Worm (Caenorhabditis elegans) whole organism, L3 larva: ENCODE results near the gene let-756.

Experiments
- R02D3.7 ChIP-seq: fragments of 150-350 bp; optimal IDR thresholded peaks from 2 replicates; lab custom pipeline; 2014; ENCODE audit warnings: missing biosample characterization, missing genetic modification characterization
- ZK546.5 ChIP-seq: sonication (generic microtip); optimal IDR thresholded peaks from 2 replicates; lab custom pipeline; 2017; ENCODE audit warnings: missing biosample characterization, missing genetic modification characterization
- aly-2 ChIP-seq: fragments of 150-350 bp; optimal IDR thresholded peaks from 2 replicates; lab custom pipeline; 2014; ENCODE audit warnings: missing biosample characterization, missing genetic modification characterization
- ama-1 ChIP-seq: fragments of 150-350 bp; optimal IDR thresholded peaks from 2 replicates; lab custom pipeline; 2018
- ceh-16 ChIP-seq: sonication (generic microtip); optimal IDR thresholded peaks from 2 replicates; lab custom pipeline; 2017; ENCODE audit warnings: missing biosample characterization, missing genetic modification characterization
- ceh-28 ChIP-seq: fragments of 150-350 bp; optimal IDR thresholded peaks from 2 replicates; lab custom pipeline; 2014; ENCODE audit warnings: missing biosample characterization, missing genetic modification reagents, missing genetic modification characterization
- ceh-9 ChIP-seq: sonication (generic microtip); optimal IDR thresholded peaks from 2 replicates; lab custom pipeline; 2018; ENCODE audit warnings: missing biosample characterization, missing genetic modification characterization
- daf-12 ChIP-seq: fragments of 150-350 bp; optimal IDR thresholded peaks from 2 replicates; lab custom pipeline; 2014; ENCODE audit warnings: missing biosample characterization, missing genetic modification reagents, missing genetic modification characterization
- egl-27 ChIP-seq: sonication (generic microtip); optimal IDR thresholded peaks from 4 replicates; lab custom pipeline; 2017; ENCODE audit warnings: missing biosample characterization, missing genetic modification reagents, missing genetic modification characterization
- egl-5 ChIP-seq: fragments of 150-350 bp; optimal IDR thresholded peaks from 2 replicates; lab custom pipeline; 2017; ENCODE audit warnings: missing biosample characterization, missing genetic modification reagents, missing genetic modification characterization, inconsistent platforms
- elt-1 ChIP-seq: fragments of 150-350 bp; optimal IDR thresholded peaks from 2 replicates; lab custom pipeline; 2014; ENCODE audit warnings: missing biosample characterization, missing genetic modification characterization
- elt-2 ChIP-seq: sonication (generic microtip); optimal IDR thresholded peaks from 2 replicates; lab custom pipeline; 2016; ENCODE audit warnings: missing genetic modification reagents, mild to moderate bottlenecking, missing genetic modification characterization, missing compliant biosample characterization
- elt-3 ChIP-seq, 3 experiments: fragments of 150-350 bp in 1 of 3; sonication (generic microtip) in 2 of 3; optimal IDR thresholded peaks; 2 replicates in 2 of 3; 4 replicates in 1 of 3; lab custom pipeline; 2014 to 2017; ENCODE audit warnings: missing biosample characterization in 3 of 3, missing genetic modification characterization in 3 of 3
- hmg-11 ChIP-seq: sonication (generic microtip); optimal IDR thresholded peaks from 2 replicates; lab custom pipeline; 2016; ENCODE audit warnings: missing genetic modification characterization, missing compliant biosample characterization
- lin-15B ChIP-seq: fragments of 150-350 bp; optimal IDR thresholded peaks from 2 replicates; lab custom pipeline; 2014; ENCODE audit warnings: missing biosample characterization, missing genetic modification characterization
- lsy-12 ChIP-seq: sonication (generic microtip); optimal IDR thresholded peaks from 2 replicates; lab custom pipeline; 2016; ENCODE audit warnings: mild to moderate bottlenecking, missing genetic modification characterization, missing compliant biosample characterization
- mdl-1 ChIP-seq: fragments of 150-350 bp; optimal IDR thresholded peaks from 2 replicates; lab custom pipeline; 2014; ENCODE audit warnings: missing biosample characterization, missing genetic modification characterization
- nfya-1 ChIP-seq: sonication (generic microtip); optimal IDR thresholded peaks from 2 replicates; lab custom pipeline; 2017; ENCODE audit warnings: missing genetic modification characterization, mild to moderate bottlenecking, missing compliant biosample characterization, antibody characterized with exemption, moderate library complexity; ENCODE audit not compliant: insufficient read depth
- nhr-11 ChIP-seq: fragments of 150-350 bp; optimal IDR thresholded peaks from 2 replicates; lab custom pipeline; 2014; ENCODE audit warnings: missing biosample characterization, missing genetic modification characterization
- nhr-23 ChIP-seq: fragments of 150-350 bp; optimal IDR thresholded peaks from 2 replicates; lab custom pipeline; 2014; ENCODE audit warnings: missing biosample characterization, missing genetic modification reagents, missing genetic modification characterization
- nhr-25 ChIP-seq: sonication (generic microtip); optimal IDR thresholded peaks from 2 replicates; lab custom pipeline; 2017; ENCODE audit warnings: missing biosample characterization, missing genetic modification characterization
- nhr-28 ChIP-seq: fragments of 150-350 bp; optimal IDR thresholded peaks from 2 replicates; lab custom pipeline; 2014; ENCODE audit warnings: missing biosample characterization, missing genetic modification characterization
- nhr-43 ChIP-seq: sonication (generic microtip); optimal IDR thresholded peaks from 2 replicates; lab custom pipeline; 2016; ENCODE audit warnings: mild to moderate bottlenecking, missing genetic modification characterization, missing compliant biosample characterization; ENCODE audit not compliant: poor library complexity, severe bottlenecking
- nhr-67 ChIP-seq: fragments of 150-350 bp; optimal IDR thresholded peaks from 2 replicates; lab custom pipeline; 2014; ENCODE audit warnings: missing biosample characterization, missing genetic modification characterization
- nhr-77 ChIP-seq: fragments of 150-350 bp; optimal IDR thresholded peaks from 2 replicates; lab custom pipeline; 2014; ENCODE audit warnings: missing biosample characterization, missing genetic modification characterization
- pha-4 ChIP-seq: fragments of 150-350 bp; optimal IDR thresholded peaks from 2 replicates; lab custom pipeline; 2014; ENCODE audit warnings: missing biosample characterization, missing genetic modification reagents, missing genetic modification characterization
- pqm-1 ChIP-seq: fragments of 150-350 bp; optimal IDR thresholded peaks from 2 replicates; lab custom pipeline; 2017; ENCODE audit warnings: missing biosample characterization, missing genetic modification characterization, inconsistent platforms
- skn-1 ChIP-seq: fragments of 150-350 bp; optimal IDR thresholded peaks from 2 replicates; lab custom pipeline; 2014; ENCODE audit warnings: missing biosample characterization, missing genetic modification characterization
- snpc-4 ChIP-seq: fragments of 150-350 bp; optimal IDR thresholded peaks from 2 replicates; lab custom pipeline; 2014; ENCODE audit warnings: missing biosample characterization, missing genetic modification characterization
- unc-39 ChIP-seq: sonication (generic microtip); optimal IDR thresholded peaks from 4 replicates; lab custom pipeline; 2017; ENCODE audit warnings: missing biosample characterization, missing genetic modification characterization
- unc-62 ChIP-seq: fragments of 150-350 bp; sonication (generic microtip); optimal IDR thresholded peaks from 4 replicates; lab custom pipeline; 2014; ENCODE audit warnings: missing biosample characterization, missing genetic modification reagents, missing genetic modification characterization
- zag-1 ChIP-seq: fragments of 150-350 bp; optimal IDR thresholded peaks from 2 replicates; lab custom pipeline; 2014; ENCODE audit warnings: missing biosample characterization, missing genetic modification characterization
- ztf-11 ChIP-seq: fragments of 150-350 bp; optimal IDR thresholded peaks from 2 replicates; lab custom pipeline; 2014; ENCODE audit warnings: missing biosample characterization, missing genetic modification characterization
- ztf-4 ChIP-seq: fragments of 150-350 bp; optimal IDR thresholded peaks from 2 replicates; lab custom pipeline; 2014; ENCODE audit warnings: missing biosample characterization, missing genetic modification characterization

The let-756 gene

DNA sequence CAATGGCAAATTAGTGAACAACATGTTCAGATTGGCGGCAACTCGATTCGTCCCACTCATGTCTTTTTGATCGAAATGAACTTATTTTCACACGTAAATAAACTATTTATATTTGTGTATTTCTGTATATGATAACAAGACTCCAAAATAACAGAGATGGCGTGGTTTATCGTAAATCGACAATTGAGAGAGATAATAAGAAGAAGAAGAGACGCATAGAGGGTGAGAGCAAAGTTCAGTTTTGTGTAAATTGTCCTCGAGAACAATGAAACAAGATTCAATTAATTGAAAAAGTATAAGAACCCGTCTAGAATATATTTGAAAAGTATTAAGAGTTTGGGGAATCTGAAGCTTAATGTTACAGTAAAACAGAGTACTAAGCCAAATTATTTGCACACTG, 4.5 kb downstream of the let-756 start:
- TF ChIP-seq ceh-9 (tag; lab: Kevin White, UChicago) (no peak), elt-2 (tag; lab: Kevin White, UChicago) (peak; percentile 26), unc-39 (tag; lab: Kevin White, UChicago) (no peak), pqm-1 (peak; percentile 69), egl-27 (tag; lab: Kevin White, UChicago) (no peak), lin-15B (tag; lab: Kevin White, UChicago) (peak; percentile 2), nhr-25 (tag; lab: Kevin White, UChicago) (peak; percentile 3), R02D3.7 (tag; lab: Kevin White, UChicago) (peak; percentile 12)
- TF ChIP-seq, all 47 proteins: peak for 5

DNA sequence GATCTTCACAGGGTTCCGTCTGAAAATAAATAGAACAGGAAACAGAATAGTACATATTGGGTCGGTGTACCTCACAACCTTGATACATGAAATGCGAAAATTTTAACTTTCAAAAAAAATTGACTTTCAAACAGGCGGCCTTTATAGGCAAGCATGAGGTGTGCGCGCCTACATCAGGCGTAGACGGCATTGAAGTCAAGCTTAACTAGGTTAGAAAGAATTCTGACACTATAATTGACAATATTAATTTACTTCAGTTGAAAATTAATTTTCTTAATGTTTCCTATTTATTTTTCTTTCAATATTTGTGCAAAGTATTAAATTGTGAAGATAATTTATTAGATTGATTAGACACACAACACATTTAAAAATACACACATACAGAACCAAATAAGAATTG, 5.0 kb downstream of the let-756 start, which contains the start of gene C05D11.5:
Gene C05D11.5, minus strand, starts transcription at position 101 of the 400 bp plus-strand sequence.
- TF ChIP-seq ceh-16 (no peak), zag-1 (tag; lab: Kevin White, UChicago) (no peak), unc-62 (no peak), nfya-1 (tag; lab: Kevin White, UChicago) (no peak), aly-2 (tag; lab: Kevin White, UChicago) (no peak), hmg-11 (no peak), nhr-67 (no peak)

DNA sequence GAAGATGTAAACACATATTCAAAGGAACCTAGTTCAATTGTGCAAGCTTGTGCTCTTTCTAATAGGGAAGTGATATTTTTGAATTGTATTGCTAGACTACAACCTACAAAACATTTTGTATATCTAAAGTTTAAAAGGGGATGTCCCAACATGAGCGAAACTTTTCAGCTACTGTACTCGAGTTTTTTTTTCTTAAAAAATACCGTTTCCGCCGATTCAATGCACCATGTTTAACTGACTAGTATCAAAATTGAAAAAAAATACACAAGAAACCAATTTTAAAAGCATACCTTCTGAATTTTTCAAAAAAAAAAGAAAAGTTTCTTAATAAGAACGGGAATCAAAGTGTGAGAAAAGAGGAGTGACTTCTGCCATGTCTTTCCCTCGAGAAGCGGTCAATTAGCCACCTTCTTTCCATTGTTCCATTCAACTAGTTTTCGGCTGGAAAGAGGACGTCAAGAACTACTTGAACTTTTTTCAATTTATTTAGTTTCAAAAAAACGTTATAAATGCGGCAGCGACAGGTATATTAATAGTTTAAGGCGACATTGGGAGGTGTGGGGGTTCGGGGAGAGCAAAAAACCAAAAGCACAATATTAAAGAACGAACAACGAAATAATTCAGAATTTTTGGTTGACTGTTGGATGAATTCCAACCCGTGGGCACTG, 8.5 kb downstream of the let-756 start, which contains the start of gene nas-4:
Gene nas-4, minus strand, starts transcription at position 351 of the 668 bp plus-strand sequence.
- TF ChIP-seq ztf-4 (tag; lab: Kevin White, UChicago): no peak
- peak; percentile 35 for TF ChIP-seq nhr-25 (tag; lab: Kevin White, UChicago)
- TF ChIP-seq lsy-12 (tag; lab: Kevin White, UChicago): peak; percentile 31
- TF ChIP-seq mdl-1 (tag; lab: Kevin White, UChicago): no peak
- no peak for TF ChIP-seq ZK546.5 (tag; lab: Kevin White, UChicago)
- TF ChIP-seq nhr-43 (tag; lab: Kevin White, UChicago): peak; percentile 25
- peak; percentile 11 for TF ChIP-seq nhr-23 (tag; lab: Kevin White, UChicago)
- peak; percentile 39 for TF ChIP-seq R02D3.7 (tag; lab: Kevin White, UChicago)
- peak; percentile 41 for TF ChIP-seq ama-1 (lab: Kevin White, UChicago)
- TF ChIP-seq nhr-11: no peak
- TF ChIP-seq unc-62: no peak
- TF ChIP-seq elt-2 (tag; lab: Kevin White, UChicago): peak; percentile 41

DNA sequence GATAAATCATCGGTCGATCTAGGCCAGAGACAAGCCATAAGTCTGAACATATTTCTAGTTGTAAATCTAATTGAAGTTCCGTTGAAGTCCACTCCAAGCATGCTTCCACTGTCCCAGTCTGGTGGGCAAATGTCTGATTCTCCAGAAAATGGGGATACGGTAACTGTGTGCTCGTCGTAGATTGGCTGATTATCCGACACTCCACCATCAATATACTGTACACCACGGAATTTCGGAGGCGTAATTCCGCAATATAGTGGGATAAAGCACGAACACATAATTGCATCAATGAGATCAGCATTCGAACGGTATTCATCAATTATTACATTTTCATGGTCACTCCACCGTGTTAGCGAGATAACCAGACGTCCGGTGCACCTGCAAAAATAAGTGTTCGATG, 11.3 kb downstream of the let-756 start:
- TF ChIP-seq nhr-25 (tag; lab: Kevin White, UChicago) (peak; percentile 61), nhr-43 (tag; lab: Kevin White, UChicago) (no peak), lin-15B (tag; lab: Kevin White, UChicago) (no peak), elt-3 (tag; optimal IDR thresholded peaks at IDR 0.05; lab: Kevin White, UChicago) (no peak), ztf-4 (tag; lab: Kevin White, UChicago) (no peak), nhr-77 (tag; lab: Kevin White, UChicago) (no peak), ama-1 (lab: Kevin White, UChicago) (peak; percentile 59), egl-27 (tag; lab: Kevin White, UChicago) (no peak), pha-4 (tag; lab: Kevin White, UChicago) (no peak), skn-1 (tag; lab: Kevin White, UChicago) (no peak), pqm-1 (no peak), hmg-11 (no peak)

DNA sequence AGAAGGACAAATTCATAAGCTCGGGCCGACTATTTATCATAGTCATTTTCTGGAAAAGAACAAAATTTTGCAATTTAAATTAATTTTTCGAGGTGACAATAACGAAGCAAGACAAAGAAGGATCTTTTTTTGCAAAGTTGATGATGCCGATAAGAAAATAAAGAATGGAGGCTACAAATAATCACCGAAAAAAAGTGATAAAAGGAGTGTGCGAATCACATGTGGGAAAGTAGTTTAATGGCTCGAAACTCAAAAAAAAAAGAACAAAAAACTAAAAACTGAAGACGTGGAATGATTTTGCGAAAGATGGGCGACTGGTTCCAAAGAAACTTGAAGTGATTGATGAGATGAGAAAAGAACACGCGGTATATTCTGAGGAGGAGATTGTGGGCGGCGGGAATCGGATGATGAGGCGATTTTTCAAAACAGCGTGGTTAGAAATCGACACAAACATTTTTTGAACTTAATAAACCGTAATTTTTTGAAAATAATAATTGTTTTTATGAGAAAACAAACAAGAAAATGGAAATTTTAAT, 12.5 kb downstream of the let-756 start, which contains the start of gene atgl-1:
Gene atgl-1, minus strand, starts transcription at position 51 of the 536 bp plus-strand sequence.
- peak; percentile 17 for TF ChIP-seq ama-1 (lab: Kevin White, UChicago)
- no peak for TF ChIP-seq elt-1 (tag; lab: Kevin White, UChicago)
- TF ChIP-seq nhr-25 (tag; lab: Kevin White, UChicago): peak; percentile 24

DNA sequence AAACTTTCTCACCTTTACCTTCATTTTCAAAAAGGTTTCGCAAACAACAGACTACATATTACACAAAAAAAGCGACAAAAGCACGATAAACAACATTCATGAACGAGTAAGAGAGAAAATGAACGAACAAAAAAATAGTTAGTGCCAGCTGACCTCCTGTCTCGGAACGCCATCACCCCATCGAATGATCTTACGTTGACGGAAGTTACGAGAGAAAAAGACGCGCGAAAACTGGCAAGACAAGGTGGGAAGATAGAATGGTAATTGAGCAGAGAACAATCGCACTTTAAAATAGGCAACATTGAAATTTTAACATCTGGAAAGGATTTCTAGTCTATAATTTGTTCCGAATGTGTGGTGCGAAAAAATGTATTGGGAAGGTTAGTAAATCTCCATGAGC, 13.3 kb downstream of the let-756 start:
- TF ChIP-seq ceh-28 (tag; lab: Kevin White, UChicago) (no peak), ztf-11 (no peak), daf-12 (tag; lab: Kevin White, UChicago) (no peak), nhr-43 (tag; lab: Kevin White, UChicago) (peak; percentile 12), nhr-23 (tag; lab: Kevin White, UChicago) (peak; percentile 34), pha-4 (tag; lab: Kevin White, UChicago) (peak; percentile 28), hmg-11 (no peak), nfya-1 (tag; lab: Kevin White, UChicago) (peak; percentile 10), ama-1 (lab: Kevin White, UChicago) (peak; percentile 42), egl-5 (peak; percentile 32), nhr-28 (tag; lab: Kevin White, UChicago) (no peak), snpc-4 (tag; lab: Kevin White, UChicago) (peak; percentile 30), nhr-25 (tag; lab: Kevin White, UChicago) (peak; percentile 61)
